Worm (Caenorhabditis elegans): ENCODE results near the gene F07F6.8.

DNA sequence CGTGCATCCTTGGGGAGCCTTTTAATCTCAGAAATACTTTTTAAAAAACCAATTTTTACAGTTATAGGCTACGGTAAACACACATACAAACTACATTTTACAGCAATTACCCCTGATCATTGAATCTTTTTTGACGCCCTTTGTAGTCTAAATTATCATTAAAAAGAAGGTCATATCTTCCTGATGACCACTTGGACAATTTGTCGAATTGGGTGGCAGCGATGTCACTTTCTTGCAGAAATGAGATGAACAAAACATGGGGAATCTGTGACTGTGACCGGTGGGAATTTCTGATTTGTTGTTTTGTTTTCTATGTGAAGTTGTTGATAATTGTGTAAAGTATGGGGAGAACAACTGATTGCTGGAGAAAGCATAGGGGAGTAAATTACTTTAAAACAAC lies 24.1 kb upstream of the F07F6.8 start:
- TF ChIP-seq nhr-11 (tag; optimal IDR thresholded peaks at IDR 0.05) (no peak), snpc-4 (tag; optimal IDR thresholded peaks at IDR 0.05) (no peak), F49E8.2 (tag; optimal IDR thresholded peaks at IDR 0.05; ENCODE audit: borderline replicate concordance) (no peak), daf-19 (GFP tag; conservative IDR thresholded peaks at IDR 0.05) (no peak), lsy-2 (tag; optimal IDR thresholded peaks at IDR 0.05) (no peak), ceh-28 (tag; optimal IDR thresholded peaks at IDR 0.05) (no peak), tag-97 (GFP tag; IDR thresholded peaks at IDR 0.05) (no peak), dpl-1 (GFP tag; optimal IDR thresholded peaks at IDR 0.05) (no peak)
